Worm (Caenorhabditis elegans) whole organism, L1 larva: Measurements from ENCODE around the gene F16G10.10.
A peak's percentile ranks its signal among the peaks of the same experiment; 100 is the strongest.

ENCODE experiments used
- C04F5.9 ChIP-seq: sonication (generic microtip); optimal IDR thresholded peaks from 2 replicates; lab custom pipeline; 2016; ENCODE audit warnings: missing genetic modification characterization, missing compliant biosample characterization
- C16A3.4 ChIP-seq: fragments of 150-350 bp; optimal IDR thresholded peaks from 2 replicates; lab custom pipeline; 2014; ENCODE audit warnings: missing biosample characterization, missing genetic modification characterization
- C34B4.2 ChIP-seq: sonication (generic microtip); optimal IDR thresholded peaks from 2 replicates; lab custom pipeline; 2017; ENCODE audit warnings: mild to moderate bottlenecking, missing genetic modification characterization, missing compliant biosample characterization
- F16B12.6 ChIP-seq: fragments of 150-350 bp; optimal IDR thresholded peaks from 2 replicates; lab custom pipeline; 2014; ENCODE audit warnings: missing biosample characterization, missing genetic modification characterization
- Y116A8C.19 ChIP-seq: sonication (generic microtip); optimal IDR thresholded peaks from 2 replicates; lab custom pipeline; 2016; ENCODE audit warnings: missing compliant biosample characterization, missing genetic modification characterization, borderline replicate concordance
- alr-1 ChIP-seq: fragments of 200-800 bp; sonication (Bioruptor generic); optimal IDR thresholded peaks from 2 replicates; lab custom pipeline; 2018; ENCODE audit warnings: borderline replicate concordance, mild to moderate bottlenecking, missing genetic modification characterization, missing compliant biosample characterization
- aly-2 ChIP-seq: fragments of 150-350 bp; optimal IDR thresholded peaks from 2 replicates; lab custom pipeline; 2014; ENCODE audit warnings: missing biosample characterization, missing genetic modification characterization
- ceh-63 ChIP-seq: fragments of 200-800 bp; sonication (Bioruptor generic); optimal IDR thresholded peaks from 2 replicates; lab custom pipeline; 2018; ENCODE audit warnings: mild to moderate bottlenecking, missing genetic modification characterization, missing compliant biosample characterization
- ceh-82 ChIP-seq, 3 experiments: fragments of 150-350 bp in 1 of 3; sonication (generic microtip) in 2 of 3; optimal IDR thresholded peaks; 2 replicates each; lab custom pipeline; 2014 to 2017; ENCODE audit warnings: missing biosample characterization in 3 of 3, missing genetic modification characterization in 3 of 3
- ceh-88 ChIP-seq: fragments of 200-800 bp; sonication (Bioruptor generic); IDR thresholded peaks from 2 replicates; pipeline ENCODE4 v1.3.6; 2022; ENCODE audit warnings: missing genetic modification characterization, missing compliant biosample characterization
- ceh-90 ChIP-seq: sonication (generic microtip); optimal IDR thresholded peaks from 2 replicates; lab custom pipeline; 2016; ENCODE audit warnings: missing genetic modification characterization, missing compliant biosample characterization
- dsc-1 ChIP-seq: sonication (generic microtip); optimal IDR thresholded peaks from 2 replicates; lab custom pipeline; 2016; ENCODE audit warnings: mild to moderate bottlenecking, missing genetic modification characterization, missing compliant biosample characterization
- efl-1 ChIP-seq, 4 experiments: fragments of 150-350 bp; optimal IDR thresholded peaks in 3 of 4; peaks in 1 of 4; 1 replicate in 1 of 4; 2 replicates in 3 of 4; lab custom pipeline; 2014; ENCODE audit warnings: missing biosample characterization in 2 of 4, missing genetic modification characterization in 2 of 4, missing genetic modification reagents in 2 of 4
- egl-13 ChIP-seq: sonication (generic microtip); optimal IDR thresholded peaks from 2 replicates; lab custom pipeline; 2016; ENCODE audit warnings: missing genotype, missing genetic modification reagents, missing genetic modification characterization, missing compliant biosample characterization
- elt-2 ChIP-seq: sonication (generic microtip); optimal IDR thresholded peaks from 2 replicates; lab custom pipeline; 2016; ENCODE audit warnings: missing genetic modification characterization, mild to moderate bottlenecking, inconsistent platforms, missing compliant biosample characterization, missing genetic modification reagents
- elt-3 ChIP-seq, 6 experiments: fragments of 150-350 bp in 1 of 6; sonication (generic microtip); optimal IDR thresholded peaks; 2 replicates each; lab custom pipeline; 2017 to 2018; ENCODE audit warnings: missing biosample characterization in 6 of 6, missing genetic modification characterization in 6 of 6, inconsistent platforms in 1 of 6
- ets-5 ChIP-seq: fragments of 200-800 bp; sonication (Bioruptor generic); IDR thresholded peaks from 2 replicates; pipeline ENCODE4 v1.3.6; 2022; ENCODE audit warnings: missing genetic modification characterization, missing compliant biosample characterization
- fkh-4 ChIP-seq: sonication (generic microtip); optimal IDR thresholded peaks from 2 replicates; lab custom pipeline; 2016; ENCODE audit warnings: missing compliant biosample characterization, missing genetic modification characterization, borderline replicate concordance
- fkh-8 ChIP-seq: sonication (generic microtip); optimal IDR thresholded peaks from 2 replicates; lab custom pipeline; 2016; ENCODE audit warnings: mild to moderate bottlenecking, missing genetic modification characterization, missing compliant biosample characterization
- hlh-4 ChIP-seq: sonication (generic microtip); optimal IDR thresholded peaks from 2 replicates; lab custom pipeline; 2016; ENCODE audit warnings: mild to moderate bottlenecking, missing genetic modification characterization, missing compliant biosample characterization
- hpl-2 ChIP-seq: fragments of 150-350 bp; optimal IDR thresholded peaks from 2 replicates; lab custom pipeline; 2014; ENCODE audit warnings: missing biosample characterization, missing genetic modification reagents, missing genetic modification characterization
- irx-1 ChIP-seq: sonication (generic microtip); optimal IDR thresholded peaks from 2 replicates; lab custom pipeline; 2016; ENCODE audit warnings: missing genetic modification characterization, missing compliant biosample characterization
- isw-1 ChIP-seq: fragments of 200-800 bp; sonication (Bioruptor generic); IDR thresholded peaks from 2 replicates; pipeline ENCODE4 v1.3.6; 2022; ENCODE audit warnings: missing genetic modification characterization, missing compliant biosample characterization
- lin-39 ChIP-seq: fragments of 150-350 bp; optimal IDR thresholded peaks from 2 replicates; lab custom pipeline; 2014; ENCODE audit warnings: missing biosample characterization, missing genetic modification reagents, missing genetic modification characterization
- lir-3 ChIP-seq: sonication (generic microtip); optimal IDR thresholded peaks from 2 replicates; lab custom pipeline; 2016; ENCODE audit warnings: mild to moderate bottlenecking, missing genetic modification characterization, moderate library complexity, missing compliant biosample characterization; ENCODE audit not compliant: poor library complexity
- mdl-1 ChIP-seq, 2 experiments: fragments of 150-350 bp; optimal IDR thresholded peaks; 2 replicates each; lab custom pipeline; 2014 to 2017; ENCODE audit warnings: missing biosample characterization in 2 of 2, missing genetic modification characterization in 2 of 2, inconsistent platforms in 1 of 2
- mep-1 ChIP-seq: fragments of 150-350 bp; optimal IDR thresholded peaks from 2 replicates; lab custom pipeline; 2014; ENCODE audit warnings: missing biosample characterization, missing genetic modification characterization
- nhr-237 ChIP-seq: fragments of 150-350 bp; optimal IDR thresholded peaks from 2 replicates; lab custom pipeline; 2014; ENCODE audit warnings: missing biosample characterization, missing genetic modification characterization
- nhr-28 ChIP-seq: fragments of 150-350 bp; optimal IDR thresholded peaks from 2 replicates; lab custom pipeline; 2014; ENCODE audit warnings: missing biosample characterization, missing genetic modification characterization
- nhr-47 ChIP-seq: sonication (generic microtip); optimal IDR thresholded peaks from 2 replicates; lab custom pipeline; 2016; ENCODE audit warnings: mild to moderate bottlenecking, missing genetic modification characterization, moderate library complexity, missing compliant biosample characterization
- nhr-71 ChIP-seq: sonication (generic microtip); optimal IDR thresholded peaks from 2 replicates; lab custom pipeline; 2016; ENCODE audit warnings: mild to moderate bottlenecking, missing genetic modification characterization, moderate library complexity, missing compliant biosample characterization
- nhr-76 ChIP-seq: sonication (generic microtip); optimal IDR thresholded peaks from 2 replicates; lab custom pipeline; 2017; ENCODE audit warnings: missing biosample characterization, missing genetic modification characterization
- nhr-77 ChIP-seq: fragments of 150-350 bp; optimal IDR thresholded peaks from 2 replicates; lab custom pipeline; 2014; ENCODE audit warnings: missing biosample characterization, missing genetic modification characterization
- nhr-84 ChIP-seq: sonication (generic microtip); optimal IDR thresholded peaks from 2 replicates; lab custom pipeline; 2017; ENCODE audit warnings: missing biosample characterization, missing genetic modification characterization
- rnt-1 ChIP-seq: sonication (generic microtip); optimal IDR thresholded peaks from 2 replicates; lab custom pipeline; 2016; ENCODE audit warnings: mild to moderate bottlenecking, missing genetic modification characterization, moderate library complexity, missing compliant biosample characterization
- snu-23 ChIP-seq: sonication (generic microtip); optimal IDR thresholded peaks from 2 replicates; lab custom pipeline; 2016; ENCODE audit warnings: missing genetic modification characterization, missing compliant biosample characterization
- sox-4 ChIP-seq: sonication (generic microtip); optimal IDR thresholded peaks from 2 replicates; lab custom pipeline; 2016; ENCODE audit warnings: missing genetic modification characterization, missing compliant biosample characterization
- swsn-7 ChIP-seq: sonication (generic microtip); optimal IDR thresholded peaks from 2 replicates; lab custom pipeline; 2016; ENCODE audit warnings: missing genetic modification characterization, missing compliant biosample characterization
- tlp-1 ChIP-seq: fragments of 150-350 bp; optimal IDR thresholded peaks from 2 replicates; lab custom pipeline; 2014; ENCODE audit warnings: missing biosample characterization, missing genetic modification characterization
- unc-130 ChIP-seq: fragments of 150-350 bp; optimal IDR thresholded peaks from 2 replicates; lab custom pipeline; 2017; ENCODE audit warnings: missing biosample characterization, missing genetic modification characterization, inconsistent platforms
- unc-30 ChIP-seq: sonication (generic microtip); optimal IDR thresholded peaks from 2 replicates; lab custom pipeline; 2017; ENCODE audit warnings: missing biosample characterization, missing genetic modification characterization
- unc-62 ChIP-seq: fragments of 150-350 bp; optimal IDR thresholded peaks from 2 replicates; lab custom pipeline; 2014; ENCODE audit warnings: missing biosample characterization, missing genetic modification reagents, missing genetic modification characterization
- unc-98 ChIP-seq: fragments of 200-800 bp; sonication (Bioruptor generic); IDR thresholded peaks from 2 replicates; pipeline ENCODE4 v1.3.6; 2022; ENCODE audit warnings: missing genetic modification characterization, missing compliant biosample characterization
- vab-15 ChIP-seq: sonication (generic microtip); optimal IDR thresholded peaks from 2 replicates; lab custom pipeline; 2017; ENCODE audit warnings: missing genotype, mild to moderate bottlenecking, missing genetic modification characterization, missing compliant biosample characterization
- xbp-1 ChIP-seq: sonication (generic microtip); optimal IDR thresholded peaks from 2 replicates; lab custom pipeline; 2016; ENCODE audit warnings: missing genetic modification characterization, missing compliant biosample characterization
- zag-1 ChIP-seq: fragments of 150-350 bp; optimal IDR thresholded peaks from 2 replicates; lab custom pipeline; 2014; ENCODE audit warnings: missing biosample characterization, missing genetic modification characterization
- ztf-11 ChIP-seq, 2 experiments: sonication (generic microtip); optimal IDR thresholded peaks; 2 replicates each; lab custom pipeline; 2016 to 2017; ENCODE audit warnings: missing genetic modification characterization in 2 of 2, missing biosample characterization in 1 of 2, missing compliant biosample characterization in 1 of 2
- ztf-4 ChIP-seq: fragments of 150-350 bp; optimal IDR thresholded peaks from 2 replicates; lab custom pipeline; 2014; ENCODE audit warnings: missing biosample characterization, missing genetic modification characterization

The F16G10.10 gene

DNA sequence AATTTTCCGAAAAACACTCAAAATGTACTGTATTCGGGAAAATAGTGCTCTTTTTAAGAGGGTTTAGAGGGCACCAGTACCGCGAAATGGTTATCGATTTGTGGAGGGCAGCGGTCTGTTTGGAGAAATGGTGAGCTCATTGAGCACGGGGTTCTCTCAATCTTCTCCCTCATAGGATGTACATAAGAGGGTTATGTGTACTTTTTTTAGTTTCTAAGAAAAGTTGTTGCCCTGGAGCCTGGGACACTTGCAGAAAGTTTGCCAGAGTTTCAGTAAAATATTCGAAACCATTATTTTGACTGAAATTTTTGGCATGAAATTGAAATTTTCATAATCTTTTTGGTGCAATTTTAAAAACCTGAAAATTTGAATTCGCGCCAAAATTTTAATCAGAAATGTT is 38.2 kb downstream of the F16G10.10 start, which contains the start of gene F43C11.10:
TSS of gene F43C11.10 (minus strand) at position 101 of the 400 bp plus-strand sequence.
- TF ChIP-seq unc-30 (no peak), F16B12.6 (tag; lab: Kevin White, UChicago) (no peak), nhr-28 (tag; lab: Kevin White, UChicago) (no peak), elt-2 (no peak), Y116A8C.19 (tag; lab: Kevin White, UChicago) (no peak), nhr-76 (tag; lab: Kevin White, UChicago) (no peak), hlh-4 (tag; lab: Kevin White, UChicago) (no peak)

DNA sequence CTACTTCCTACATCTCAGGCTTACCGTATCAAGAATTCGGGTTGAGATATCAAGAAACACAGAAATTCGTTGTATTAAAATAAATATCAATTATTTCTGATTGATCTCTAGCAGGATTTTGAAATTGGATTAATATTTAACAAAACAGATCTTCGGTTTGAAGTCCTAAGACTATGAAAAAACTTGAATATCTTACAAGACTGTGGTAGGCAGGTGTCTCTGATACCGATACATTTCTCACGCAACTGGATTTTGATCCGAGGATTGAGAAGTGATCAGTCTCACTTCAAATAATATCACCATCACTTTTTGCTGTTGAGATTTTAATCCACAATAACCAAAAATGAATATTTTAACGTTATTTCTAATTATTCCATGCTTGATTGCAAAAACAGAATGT is 44.1 kb downstream of the F16G10.10 start, which contains the start of gene F43C11.4:
TSS of gene F43C11.4 (plus strand) at position 301 of the 400 bp plus-strand sequence.
- TF ChIP-seq snu-23 (no peak), unc-98 (GFP tag; lab: Robert Waterston, UW) (no peak), unc-62 (GFP tag; lab: Kevin White, UChicago) (no peak), vab-15 (tag; lab: Kevin White, UChicago) (no peak), irx-1 (tag; lab: Kevin White, UChicago) (no peak), efl-1 (optimal IDR thresholded peaks at IDR 0.05; lab: Kevin White, UChicago) (no peak), efl-1 (GFP tag; optimal IDR thresholded peaks at IDR 0.05 in 1 of 2; lab: Kevin White, UChicago) (no peak), xbp-1 (tag; lab: Kevin White, UChicago) (no peak), nhr-76 (tag; lab: Kevin White, UChicago) (no peak), nhr-84 (tag; lab: Kevin White, UChicago) (no peak), ceh-88 (no peak), unc-30 (no peak), fkh-4 (no peak), nhr-77 (tag; lab: Kevin White, UChicago) (no peak), unc-130 (no peak), mep-1 (tag; lab: Kevin White, UChicago) (no peak), dsc-1 (tag; lab: Kevin White, UChicago) (no peak), C04F5.9 (tag; lab: Kevin White, UChicago) (no peak), fkh-8 (no peak), elt-2 (no peak), hlh-4 (tag; lab: Kevin White, UChicago) (no peak)

DNA sequence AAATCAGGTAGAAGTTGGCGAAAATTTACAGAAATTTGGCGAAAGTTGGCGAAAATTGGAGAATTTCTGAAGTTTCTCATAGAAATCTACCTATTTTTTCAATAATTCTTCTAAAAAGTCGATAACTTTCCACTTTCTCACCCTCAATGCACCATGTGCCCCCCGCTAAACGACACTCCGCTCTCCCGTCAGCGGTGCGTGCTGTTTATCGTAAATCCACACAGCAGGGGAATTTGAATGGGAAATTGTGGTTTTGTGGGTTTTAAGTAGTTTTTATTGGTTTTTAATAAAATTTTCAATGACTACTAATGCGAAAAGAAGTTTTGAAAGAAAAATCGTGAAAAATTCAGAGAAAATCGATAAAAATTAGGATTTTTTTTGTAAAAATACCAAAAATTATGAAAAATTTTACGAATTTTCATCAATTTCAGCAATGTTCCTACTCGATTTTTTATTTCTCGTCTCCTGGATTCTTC is 48.7 kb downstream of the F16G10.10 start, which contains the start of gene F43C11.6:
TSS of gene F43C11.6 (plus strand) at position 426 of the 476 bp plus-strand sequence.
- TF ChIP-seq isw-1, result no peak; the same call in 1 of the 2 replicates
- peak; percentile 55 for TF ChIP-seq C16A3.4 (tag; lab: Kevin White, UChicago)
- no peak for TF ChIP-seq ets-5 (GFP tag; lab: Robert Waterston, UW)
- peak; percentile 81 for TF ChIP-seq rnt-1 (tag; lab: Kevin White, UChicago)
- no peak for TF ChIP-seq dsc-1 (tag; lab: Kevin White, UChicago)
- TF ChIP-seq ceh-88, result no peak
- TF ChIP-seq swsn-7 (tag; lab: Kevin White, UChicago), result peak; percentile 7
- TF ChIP-seq aly-2, result no peak
- TF ChIP-seq C34B4.2, result no peak
- no peak for TF ChIP-seq tlp-1
- no peak for TF ChIP-seq nhr-237
- no peak for TF ChIP-seq ceh-90 (tag; lab: Kevin White, UChicago)
- TF ChIP-seq xbp-1 (tag; lab: Kevin White, UChicago), result peak; percentile 8
- no peak for TF ChIP-seq nhr-71 (tag; lab: Kevin White, UChicago)
- TF ChIP-seq lir-3 (tag; lab: Kevin White, UChicago), result no peak
- no peak for TF ChIP-seq vab-15 (tag; lab: Kevin White, UChicago)
- no peak for TF ChIP-seq alr-1 (tag; lab: Kevin White, UChicago)
- peak in 1 of 2 experiments; percentile 36 for TF ChIP-seq mdl-1 (tag; optimal IDR thresholded peaks at IDR 0.05; lab: Kevin White, UChicago)
- TF ChIP-seq ztf-4 (tag; lab: Kevin White, UChicago), result no peak
- TF ChIP-seq C04F5.9 (tag; lab: Kevin White, UChicago), result no peak
- TF ChIP-seq fkh-4, result no peak
- TF ChIP-seq unc-98 (GFP tag; lab: Robert Waterston, UW), result no peak
- TF ChIP-seq zag-1, result no peak
- TF ChIP-seq nhr-84 (tag; lab: Kevin White, UChicago), result no peak
- no peak for TF ChIP-seq elt-3 (tag; optimal IDR thresholded peaks at IDR 0.05; lab: Kevin White, UChicago)
- TF ChIP-seq nhr-47 (tag; lab: Kevin White, UChicago), result no peak
- TF ChIP-seq irx-1 (tag; lab: Kevin White, UChicago), result no peak
- TF ChIP-seq lin-39 (tag; lab: Kevin White, UChicago), result no peak
- no peak for TF ChIP-seq ztf-11 (tag; optimal IDR thresholded peaks at IDR 0.05; lab: Kevin White, UChicago)
- TF ChIP-seq egl-13 (tag; lab: Kevin White, UChicago), result no peak
- no peak for TF ChIP-seq mep-1 (tag; lab: Kevin White, UChicago)
- TF ChIP-seq hpl-2, result no peak
- no peak for TF ChIP-seq ceh-63
- TF ChIP-seq sox-4 (tag; lab: Kevin White, UChicago), result no peak
- TF ChIP-seq ceh-82 (tag; optimal IDR thresholded peaks at IDR 0.05; lab: Kevin White, UChicago), result peak in 2 of 3 experiments; percentile 8 to 54
